Worm (Caenorhabditis elegans) whole organism, mixed stage, embryonic: Measurements from ENCODE around the gene npp-24.

Experiments
- bed-3 ChIP-seq: fragments of 200-800 bp; sonication (Bioruptor generic); optimal IDR thresholded peaks from 3 replicates; lab custom pipeline; 2018; ENCODE audit warnings: mild to moderate bottlenecking, missing genetic modification characterization, moderate library complexity, missing compliant biosample characterization
- ces-1 ChIP-seq: fragments of 150-350 bp; optimal IDR thresholded peaks from 2 replicates; lab custom pipeline; 2014; ENCODE audit warnings: missing biosample characterization, missing genetic modification reagents, missing genetic modification characterization
- elt-3 ChIP-seq: fragments of 150-350 bp; optimal IDR thresholded peaks from 2 replicates; lab custom pipeline; 2014; ENCODE audit warnings: missing biosample characterization, missing genetic modification characterization
- hlh-1 ChIP-seq: fragments of 150-350 bp; optimal IDR thresholded peaks from 2 replicates; lab custom pipeline; 2014; ENCODE audit warnings: missing biosample characterization, missing genetic modification reagents, missing genetic modification characterization
- lin-13 ChIP-seq: fragments of 150-350 bp; optimal IDR thresholded peaks from 2 replicates; lab custom pipeline; 2014; ENCODE audit warnings: missing biosample characterization, missing genetic modification characterization
- mab-5 ChIP-seq: fragments of 150-350 bp; optimal IDR thresholded peaks from 2 replicates; lab custom pipeline; 2014; ENCODE audit warnings: missing biosample characterization, missing genetic modification characterization
- mep-1 ChIP-seq: fragments of 150-350 bp; optimal IDR thresholded peaks from 2 replicates; lab custom pipeline; 2017; ENCODE audit warnings: missing biosample characterization, missing genetic modification reagents, missing genetic modification characterization, inconsistent platforms
- nhr-12 ChIP-seq: fragments of 150-350 bp; optimal IDR thresholded peaks from 2 replicates; lab custom pipeline; 2014; ENCODE audit warnings: missing biosample characterization, missing genetic modification characterization
- nhr-237 ChIP-seq: fragments of 150-350 bp; optimal IDR thresholded peaks from 2 replicates; lab custom pipeline; 2014; ENCODE audit warnings: missing biosample characterization, missing genetic modification characterization
- pha-4 ChIP-seq: fragments of 150-350 bp; optimal IDR thresholded peaks from 2 replicates; lab custom pipeline; 2018; ENCODE audit warnings: missing biosample characterization, missing genetic modification reagents, missing genetic modification characterization
- snpc-4 ChIP-seq: fragments of 150-350 bp; optimal IDR thresholded peaks from 2 replicates; lab custom pipeline; 2014; ENCODE audit warnings: missing biosample characterization, missing genetic modification characterization
- sptf-1 ChIP-seq: sonication (generic microtip); optimal IDR thresholded peaks from 2 replicates; lab custom pipeline; 2017; ENCODE audit warnings: mild to moderate bottlenecking, missing genetic modification characterization, moderate library complexity, missing compliant biosample characterization
- unc-62 ChIP-seq: fragments of 150-350 bp; optimal IDR thresholded peaks from 2 replicates; lab custom pipeline; 2014; ENCODE audit warnings: missing biosample characterization, missing genetic modification reagents, missing genetic modification characterization
- ztf-11 ChIP-seq: fragments of 150-350 bp; optimal IDR thresholded peaks from 2 replicates; lab custom pipeline; 2014; ENCODE audit warnings: missing biosample characterization, missing genetic modification characterization

- TF ChIP-seq ztf-11 (no peak), elt-3 (tag; lab: Kevin White, UChicago) (no peak), nhr-237 (tag; lab: Kevin White, UChicago) (no peak), snpc-4 (tag; lab: Kevin White, UChicago) (no peak), pha-4 (tag; lab: Kevin White, UChicago) (no peak), lin-13 (tag; lab: Kevin White, UChicago) (no peak), hlh-1 (tag; lab: Kevin White, UChicago) (no peak), ces-1 (GFP tag; lab: Kevin White, UChicago) (no peak), mab-5 (tag; lab: Kevin White, UChicago) (no peak), nhr-12 (tag; lab: Kevin White, UChicago) (no peak), mep-1 (tag; lab: Kevin White, UChicago) (no peak), bed-3 (no peak), unc-62 (GFP tag; lab: Kevin White, UChicago) (no peak), sptf-1 (tag; lab: Kevin White, UChicago) (no peak)
Observed at ce11 chrII:5554788-5555187, 49.1 kb downstream of the npp-24 start.
